Fruit fly (Drosophila melanogaster) whole organism, embryonic: ENCODE data around the gene Nulp1.

Source experiments
- Ada2b ChIP-seq: fragments of 200-800 bp; sonication (Bioruptor generic); IDR thresholded peaks from 2 replicates; pipeline ENCODE4 v1.3.6; 2022; ENCODE audit warnings: missing biosample characterization, missing genetic modification characterization
- Antp ChIP-seq: fragments of 200-800 bp; sonication (Bioruptor generic); optimal IDR thresholded peaks from 3 replicates; lab custom pipeline; 2016; ENCODE audit warnings: missing biosample characterization, missing genetic modification characterization
- B-H2 ChIP-seq: fragments of 200-800 bp; sonication (Bioruptor generic); optimal IDR thresholded peaks from 2 replicates; lab custom pipeline; 2018; ENCODE audit warnings: missing biosample characterization, mild to moderate bottlenecking, missing genetic modification characterization
- Blimp-1 ChIP-seq: fragments of 200-800 bp; sonication (Bioruptor generic); optimal IDR thresholded peaks from 3 replicates; lab custom pipeline; 2018; ENCODE audit warnings: missing biosample characterization, missing genetic modification characterization, mild to moderate bottlenecking, moderate library complexity, missing genetic modification reagents
- CG1024 ChIP-seq: fragments of 200-800 bp; sonication (Bioruptor generic); IDR thresholded peaks from 2 replicates; pipeline ENCODE4 v1.3.6; 2022; ENCODE audit warnings: missing biosample characterization, missing genetic modification characterization
- CG1233 ChIP-seq: fragments of 200-800 bp; sonication (Bioruptor generic); optimal IDR thresholded peaks from 4 replicates; lab custom pipeline; 2018; ENCODE audit warnings: missing biosample characterization, mild to moderate bottlenecking, missing genetic modification characterization
- CG13424 ChIP-seq: fragments of 200-800 bp; sonication (Bioruptor generic); optimal IDR thresholded peaks from 2 replicates; lab custom pipeline; 2019; ENCODE audit warnings: missing biosample characterization, mild to moderate bottlenecking, missing genetic modification characterization, moderate library complexity
- CG13775 ChIP-seq: fragments of 200-800 bp; sonication (Bioruptor generic); optimal IDR thresholded peaks from 3 replicates; lab custom pipeline; 2017; ENCODE audit warnings: missing biosample characterization, mild to moderate bottlenecking, missing genetic modification characterization
- CG15269 ChIP-seq: fragments of 200-800 bp; sonication (Bioruptor generic); optimal IDR thresholded peaks from 2 replicates; lab custom pipeline; 2018; ENCODE audit warnings: missing biosample characterization, mild to moderate bottlenecking, missing genetic modification characterization, moderate library complexity
- CG16779 ChIP-seq: fragments of 200-800 bp; sonication (Bioruptor generic); IDR thresholded peaks from 2 replicates; pipeline ENCODE4 v1.3.6; 2022; ENCODE audit warnings: missing biosample characterization, missing genetic modification characterization
- CG16813 ChIP-seq: fragments of 200-800 bp; sonication (Bioruptor generic); IDR thresholded peaks from 3 replicates; pipeline ENCODE4 v1.3.6; 2022; ENCODE audit warnings: missing biosample characterization, missing genetic modification characterization; ENCODE audit not compliant: partially characterized antibody
- CG17328 ChIP-seq: fragments of 200-800 bp; sonication (Bioruptor generic); IDR thresholded peaks from 2 replicates; pipeline ENCODE4 v1.3.6; 2022; ENCODE audit warnings: missing biosample characterization, missing genetic modification characterization
- CG17568 ChIP-seq: fragments of 200-800 bp; sonication (Bioruptor generic); optimal IDR thresholded peaks from 2 replicates; lab custom pipeline; 2018; ENCODE audit warnings: missing biosample characterization, mild to moderate bottlenecking, missing genetic modification characterization, moderate library complexity
- CG1792 ChIP-seq: fragments of 200-800 bp; sonication (Bioruptor generic); optimal IDR thresholded peaks from 2 replicates; lab custom pipeline; 2016; ENCODE audit warnings: missing biosample characterization, missing genetic modification characterization
- CG2129 ChIP-seq: fragments of 200-800 bp; sonication (Bioruptor generic); IDR thresholded peaks from 2 replicates; pipeline ENCODE4 v1.3.6; 2022; ENCODE audit warnings: missing biosample characterization, missing genetic modification characterization; ENCODE audit not compliant: partially characterized antibody
- CG2875 ChIP-seq: fragments of 200-800 bp; sonication (Bioruptor generic); optimal IDR thresholded peaks from 2 replicates; lab custom pipeline; 2017; ENCODE audit warnings: missing biosample characterization, mild to moderate bottlenecking, missing genetic modification characterization, missing genetic modification reagents
- CG30020 ChIP-seq: fragments of 200-800 bp; optimal IDR thresholded peaks from 2 replicates; lab custom pipeline; 2019; ENCODE audit warnings: missing biosample characterization, mild to moderate bottlenecking, missing genetic modification characterization, moderate library complexity
- CG30431 ChIP-seq: fragments of 200-800 bp; sonication (Bioruptor generic); optimal IDR thresholded peaks from 2 replicates; lab custom pipeline; 2017; ENCODE audit warnings: missing biosample characterization, missing genetic modification characterization
- CG31388 ChIP-seq: fragments of 200-800 bp; sonication (Bioruptor generic); optimal IDR thresholded peaks from 2 replicates; lab custom pipeline; 2016; ENCODE audit warnings: missing biosample characterization, missing genetic modification characterization
- CG33213 ChIP-seq: fragments of 200-800 bp; sonication (Bioruptor generic); optimal IDR thresholded peaks from 3 replicates; lab custom pipeline; 2016; ENCODE audit warnings: missing biosample characterization, missing genetic modification characterization
- CG34376 ChIP-seq: fragments of 200-800 bp; sonication (Bioruptor generic); optimal IDR thresholded peaks from 2 replicates; lab custom pipeline; 2018; ENCODE audit warnings: missing biosample characterization, mild to moderate bottlenecking, missing genetic modification characterization
- CG4404 ChIP-seq: fragments of 200-800 bp; sonication (Bioruptor generic); IDR thresholded peaks from 2 replicates; pipeline ENCODE4 v1.3.6; 2022; ENCODE audit warnings: missing biosample characterization, missing genetic modification characterization
- CG4424 ChIP-seq: fragments of 200-800 bp; sonication (Bioruptor generic); optimal IDR thresholded peaks from 3 replicates; lab custom pipeline; 2016; ENCODE audit warnings: missing biosample characterization, missing genetic modification characterization
- CG4854 ChIP-seq: fragments of 200-800 bp; sonication (Bioruptor generic); optimal IDR thresholded peaks from 2 replicates; lab custom pipeline; 2016; ENCODE audit warnings: missing biosample characterization, missing genetic modification characterization, inconsistent platforms
- CG6854 ChIP-seq: fragments of 200-800 bp; sonication (Bioruptor generic); optimal IDR thresholded peaks from 3 replicates; lab custom pipeline; 2017; ENCODE audit warnings: missing biosample characterization, mild to moderate bottlenecking, missing genetic modification characterization
- CG9817 ChIP-seq: fragments of 200-800 bp; sonication (Bioruptor generic); optimal IDR thresholded peaks from 2 replicates; lab custom pipeline; 2018; ENCODE audit warnings: missing biosample characterization, mild to moderate bottlenecking, missing genetic modification characterization, moderate library complexity
- E2f1 ChIP-seq: fragments of 200-800 bp; sonication (Bioruptor generic); IDR thresholded peaks from 2 replicates; pipeline ENCODE4 v1.3.6; 2022; ENCODE audit warnings: missing biosample characterization, missing genetic modification characterization
- ERR ChIP-seq: fragments of 200-800 bp; sonication (Bioruptor generic); optimal IDR thresholded peaks from 2 replicates; lab custom pipeline; 2016; ENCODE audit warnings: missing biosample characterization, missing genetic modification characterization
- Ets65A ChIP-seq: fragments of 200-800 bp; sonication (Bioruptor generic); peaks from one replicate; lab custom pipeline; 2016; ENCODE audit warnings: missing biosample characterization, missing genetic modification characterization
- Fer3 ChIP-seq: fragments of 200-800 bp; sonication (Bioruptor generic); optimal IDR thresholded peaks from 2 replicates; lab custom pipeline; 2018; ENCODE audit warnings: missing biosample characterization, mild to moderate bottlenecking, missing genetic modification characterization, moderate library complexity
- Gug ChIP-seq: fragments of 200-800 bp; sonication (Bioruptor generic); IDR thresholded peaks from 4 replicates; pipeline ENCODE4 v1.3.6; 2022; ENCODE audit warnings: missing biosample characterization, missing genetic modification characterization
- HLHmδ ChIP-seq: fragments of 200-800 bp; sonication (Bioruptor generic); optimal IDR thresholded peaks from 2 replicates; lab custom pipeline; 2018; ENCODE audit warnings: missing biosample characterization, mild to moderate bottlenecking, missing genetic modification characterization, moderate library complexity
- Hsf ChIP-seq: fragments of 200-800 bp; sonication (Bioruptor generic); optimal IDR thresholded peaks from 3 replicates; lab custom pipeline; 2016; ENCODE audit warnings: missing biosample characterization, missing genetic modification characterization
- MESR4 ChIP-seq: fragments of 200-800 bp; sonication (Bioruptor generic); optimal IDR thresholded peaks from 2 replicates; lab custom pipeline; 2018; ENCODE audit warnings: missing biosample characterization, mild to moderate bottlenecking, missing genetic modification characterization, moderate library complexity
- Nf-YA ChIP-seq: fragments of 200-800 bp; sonication (Bioruptor generic); IDR thresholded peaks from 2 replicates; pipeline ENCODE4 v1.3.6; 2022; ENCODE audit warnings: missing biosample characterization, missing genetic modification characterization
- Poxn ChIP-seq: fragments of 200-800 bp; sonication (Bioruptor generic); IDR thresholded peaks from 2 replicates; pipeline ENCODE4 v1.3.6; 2022; ENCODE audit warnings: missing biosample characterization, missing genetic modification characterization
- Sox100B ChIP-seq: fragments of 200-800 bp; sonication (Bioruptor generic); optimal IDR thresholded peaks from 3 replicates; lab custom pipeline; 2018; ENCODE audit warnings: missing biosample characterization, mild to moderate bottlenecking, missing genetic modification characterization
- Xrp1 ChIP-seq: fragments of 200-800 bp; sonication (Bioruptor generic); IDR thresholded peaks from 2 replicates; pipeline ENCODE4 v1.3.6; 2022; ENCODE audit warnings: missing biosample characterization, missing genetic modification characterization
- ac ChIP-seq: fragments of 200-800 bp; sonication (Bioruptor generic); optimal IDR thresholded peaks from 3 replicates; lab custom pipeline; 2017; ENCODE audit warnings: missing biosample characterization, mild to moderate bottlenecking, missing genetic modification characterization
- btn ChIP-seq: fragments of 200-800 bp; sonication (Bioruptor generic); optimal IDR thresholded peaks from 2 replicates; lab custom pipeline; 2016; ENCODE audit warnings: missing biosample characterization, missing genetic modification characterization
- crol ChIP-seq: fragments of 200-800 bp; sonication (Bioruptor generic); IDR thresholded peaks from 2 replicates; pipeline ENCODE4 v1.3.6; 2022; ENCODE audit warnings: missing biosample characterization, missing genetic modification characterization
- dysf ChIP-seq: fragments of 200-800 bp; sonication (Bioruptor generic); IDR thresholded peaks from 3 replicates; pipeline ENCODE4 v1.3.6; 2022; ENCODE audit warnings: missing biosample characterization, missing genetic modification characterization
- ham ChIP-seq: fragments of 200-800 bp; sonication (Bioruptor generic); IDR thresholded peaks from 2 replicates; pipeline ENCODE4 v1.3.6; 2022; ENCODE audit warnings: missing biosample characterization, missing genetic modification characterization
- her ChIP-seq: fragments of 200-800 bp; sonication (Bioruptor generic); optimal IDR thresholded peaks from 2 replicates; lab custom pipeline; 2016; ENCODE audit warnings: missing biosample characterization, missing genetic modification characterization
- lbe ChIP-seq: fragments of 200-800 bp; sonication (Bioruptor generic); optimal IDR thresholded peaks from 2 replicates; lab custom pipeline; 2016; ENCODE audit warnings: missing biosample characterization, mild to moderate bottlenecking, missing genetic modification characterization
- lilli ChIP-seq: fragments of 200-800 bp; sonication (Bioruptor generic); optimal IDR thresholded peaks from 3 replicates; lab custom pipeline; 2016; ENCODE audit warnings: missing biosample characterization, missing genetic modification characterization
- pho ChIP-seq: fragments of 200-800 bp; sonication (Bioruptor generic); optimal IDR thresholded peaks from 2 replicates; lab custom pipeline; 2016; ENCODE audit warnings: missing biosample characterization, missing genetic modification characterization
- ro ChIP-seq: fragments of 200-800 bp; sonication (Bioruptor generic); IDR thresholded peaks from 2 replicates; pipeline ENCODE4 v1.3.6; 2022; ENCODE audit warnings: missing biosample characterization, missing genetic modification characterization
- sob ChIP-seq: fragments of 200-800 bp; sonication (Bioruptor generic); IDR thresholded peaks from 2 replicates; pipeline ENCODE4 v1.3.6; 2022; ENCODE audit warnings: missing biosample characterization, missing genetic modification characterization
- unc-4 ChIP-seq: fragments of 200-800 bp; sonication (Bioruptor generic); IDR thresholded peaks from 2 replicates; pipeline ENCODE4 v1.3.6; 2022; ENCODE audit warnings: missing biosample characterization, missing genetic modification characterization; ENCODE audit not compliant: partially characterized antibody
- wek ChIP-seq: fragments of 200-800 bp; sonication (Bioruptor generic); optimal IDR thresholded peaks from 3 replicates; lab custom pipeline; 2018; ENCODE audit warnings: missing biosample characterization, mild to moderate bottlenecking, missing genetic modification characterization, moderate library complexity

Gene Nulp1

DNA sequence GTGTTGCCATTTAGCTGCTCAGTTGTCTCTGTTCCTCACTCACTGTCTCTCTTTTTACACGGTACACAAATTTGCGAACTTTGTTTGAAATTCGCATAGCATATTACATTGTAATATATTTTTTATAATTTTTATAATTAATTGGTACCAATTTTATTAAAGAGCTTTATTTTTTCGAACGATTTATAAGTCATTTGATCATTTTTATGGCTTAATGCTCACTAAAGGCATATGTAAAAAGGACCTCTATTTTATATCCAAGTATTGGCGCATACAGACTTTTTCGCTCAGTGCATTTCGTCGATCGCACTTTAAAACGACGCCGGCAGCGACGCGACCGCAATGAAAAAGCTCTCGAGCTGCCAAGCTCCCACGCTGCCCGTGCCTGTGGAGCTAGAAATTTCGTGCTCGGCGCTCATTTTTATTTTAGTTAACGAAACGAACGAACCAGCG, 14.0 kb upstream of the Nulp1 start (continued):
- TF ChIP-seq Fer3 (tag; lab: Kevin White, UChicago) (peak; percentile 98), CG16779 (GFP tag; lab: Robert Waterston, UW) (peak; percentile 86), CG30431 (GFP tag; lab: Kevin White, UChicago) (peak; percentile 77), CG33213 (GFP tag; lab: Kevin White, UChicago) (peak; percentile 76), Poxn (GFP tag; lab: Robert Waterston, UW) (peak; percentile 96), CG4404 (peak; percentile 88), CG15269 (peak; percentile 98), ERR (GFP tag; lab: Kevin White, UChicago) (peak; percentile 75), ro (peak; percentile 77), Hsf (GFP tag; lab: Kevin White, UChicago) (peak; percentile 79), unc-4 (GFP tag; lab: Robert Waterston, UW) (no peak), Ada2b (GFP tag; lab: Robert Waterston, UW) (peak; percentile 94), E2f1 (GFP tag; lab: Robert Waterston, UW) (peak; percentile 91), CG31388 (GFP tag; lab: Kevin White, UChicago) (peak; percentile 79), CG2129 (GFP tag; lab: Robert Waterston, UW) (no peak), her (GFP tag; lab: Kevin White, UChicago) (peak; percentile 71), Nf-YA (peak; percentile 86), btn (peak; percentile 27), CG1792 (GFP tag; lab: Kevin White, UChicago) (peak; percentile 74), HLHmδ (GFP tag; lab: Kevin White, UChicago) (no peak), Sox100B (peak; percentile 94), Ets65A (GFP tag; lab: Kevin White, UChicago) (peak; percentile 96), CG34376 (GFP tag; lab: Kevin White, UChicago) (peak; percentile 94), CG6854 (peak; percentile 91), wek (GFP tag; lab: Kevin White, UChicago) (peak; percentile 19), CG1024 (GFP tag; lab: Robert Waterston, UW) (peak; percentile 59), CG30020 (tag; lab: Kevin White, UChicago) (no peak), CG13424 (peak; percentile 95), ham (peak; percentile 93), Blimp-1 (peak; percentile 72), Xrp1 (GFP tag; lab: Robert Waterston, UW) (peak; percentile 87), CG2875 (GFP tag; lab: Kevin White, UChicago) (peak; percentile 72), CG9817 (tag; lab: Kevin White, UChicago) (peak; percentile 97), lilli (peak; percentile 96), Antp (GFP tag; lab: Kevin White, UChicago) (peak; percentile 78), CG17328 (GFP tag; lab: Robert Waterston, UW) (peak; percentile 84), MESR4 (GFP tag; lab: Kevin White, UChicago) (peak; percentile 20), CG13775 (GFP tag; lab: Kevin White, UChicago) (peak; percentile 96), B-H2 (peak; percentile 97), sob (peak; percentile 97), pho (GFP tag; lab: Kevin White, UChicago) (peak; percentile 86), crol (GFP tag; lab: Robert Waterston, UW) (peak; percentile 40; the same call in 1 of the 2 replicates), CG4854 (GFP tag; lab: Kevin White, UChicago) (peak; percentile 82), Gug (GFP tag; lab: Robert Waterston, UW) (peak; percentile 92; the same call in 3 of the 4 replicates), CG1233 (GFP tag; lab: Kevin White, UChicago) (peak; percentile 90), lbe (GFP tag; lab: Kevin White, UChicago) (peak; percentile 53), ac (no peak), dysf (GFP tag; lab: Robert Waterston, UW) (peak; percentile 98), CG4424 (GFP tag; lab: Kevin White, UChicago) (peak; percentile 88), CG17568 (GFP tag; lab: Kevin White, UChicago) (peak; percentile 89), CG16813 (GFP tag; lab: Robert Waterston, UW) (no peak)
